Worm (Caenorhabditis elegans) whole organism, L2 larva: ENCODE results near the gene fip-3.

Source experiments
- C34F6.9 ChIP-seq: fragments of 150-350 bp; optimal IDR thresholded peaks from 2 replicates; lab custom pipeline; 2014; ENCODE audit warnings: missing biosample characterization, missing genetic modification characterization
- F13H6.1 ChIP-seq: sonication (generic microtip); optimal IDR thresholded peaks from 2 replicates; lab custom pipeline; 2016; ENCODE audit warnings: missing genetic modification characterization, missing compliant biosample characterization
- R02D3.7 ChIP-seq: fragments of 150-350 bp; optimal IDR thresholded peaks from 2 replicates; lab custom pipeline; 2014; ENCODE audit warnings: missing biosample characterization, missing genetic modification characterization
- Y55F3AM.14 ChIP-seq: fragments of 200-800 bp; sonication (Bioruptor generic); optimal IDR thresholded peaks from 2 replicates; lab custom pipeline; 2018; ENCODE audit warnings: mild to moderate bottlenecking, missing genetic modification characterization, missing compliant biosample characterization
- ZK546.5 ChIP-seq: sonication (generic microtip); optimal IDR thresholded peaks from 2 replicates; lab custom pipeline; 2017; ENCODE audit warnings: missing biosample characterization, missing genetic modification characterization
- alr-1 ChIP-seq: fragments of 150-350 bp; optimal IDR thresholded peaks from 2 replicates; lab custom pipeline; 2014; ENCODE audit warnings: missing biosample characterization, missing genetic modification characterization
- aly-2 ChIP-seq: fragments of 150-350 bp; optimal IDR thresholded peaks from 2 replicates; lab custom pipeline; 2014; ENCODE audit warnings: missing biosample characterization, missing genetic modification characterization
- ama-1 ChIP-seq: fragments of 150-350 bp; optimal IDR thresholded peaks from 2 replicates; lab custom pipeline; 2018; ENCODE audit warnings: inconsistent platforms
- blmp-1 ChIP-seq: sonication (generic microtip); optimal IDR thresholded peaks from 2 replicates; lab custom pipeline; 2017; ENCODE audit warnings: missing genetic modification characterization, mild to moderate bottlenecking, missing compliant biosample characterization, antibody characterized with exemption, moderate library complexity; ENCODE audit not compliant: insufficient read depth
- ceh-82 ChIP-seq: fragments of 150-350 bp; optimal IDR thresholded peaks from 2 replicates; lab custom pipeline; 2014; ENCODE audit warnings: missing biosample characterization, missing genetic modification characterization
- crh-2 ChIP-seq: sonication (generic microtip); optimal IDR thresholded peaks from 2 replicates; lab custom pipeline; 2017; ENCODE audit warnings: missing biosample characterization, missing genetic modification characterization
- dmd-4 ChIP-seq: sonication (generic microtip); optimal IDR thresholded peaks from 2 replicates; lab custom pipeline; 2017; ENCODE audit warnings: missing biosample characterization, missing genetic modification characterization
- egl-27 ChIP-seq: sonication (generic microtip); optimal IDR thresholded peaks from 3 replicates; lab custom pipeline; 2017; ENCODE audit warnings: missing biosample characterization, missing genetic modification reagents, missing genetic modification characterization
- elt-1 ChIP-seq: fragments of 150-350 bp; optimal IDR thresholded peaks from 2 replicates; lab custom pipeline; 2014; ENCODE audit warnings: missing biosample characterization, missing genetic modification characterization
- elt-3 ChIP-seq: sonication (generic microtip); optimal IDR thresholded peaks from 2 replicates; lab custom pipeline; 2017; ENCODE audit warnings: missing biosample characterization, missing genetic modification characterization
- fos-1 ChIP-seq: fragments of 150-350 bp; optimal IDR thresholded peaks from 2 replicates; lab custom pipeline; 2014; ENCODE audit warnings: missing biosample characterization, missing genetic modification characterization
- gmeb-1 ChIP-seq: fragments of 150-350 bp; optimal IDR thresholded peaks from 2 replicates; lab custom pipeline; 2014; ENCODE audit warnings: missing biosample characterization, missing genetic modification characterization
- lin-13 ChIP-seq: fragments of 150-350 bp; optimal IDR thresholded peaks from 2 replicates; lab custom pipeline; 2014; ENCODE audit warnings: missing biosample characterization, missing genetic modification reagents, missing genetic modification characterization
- lsy-2 ChIP-seq, 2 experiments: fragments of 150-350 bp in 1 of 2; sonication (generic microtip) in 1 of 2; optimal IDR thresholded peaks; 2 replicates each; lab custom pipeline; 2014 to 2017; ENCODE audit warnings: missing biosample characterization in 2 of 2, missing genetic modification characterization in 2 of 2
- mab-5 ChIP-seq: fragments of 150-350 bp; optimal IDR thresholded peaks from 2 replicates; lab custom pipeline; 2014; ENCODE audit warnings: missing biosample characterization, missing genetic modification characterization
- mbf-1 ChIP-seq: sonication (generic microtip); optimal IDR thresholded peaks from 2 replicates; lab custom pipeline; 2017; ENCODE audit warnings: missing biosample characterization, missing genetic modification characterization
- nhr-10 ChIP-seq: sonication (generic microtip); optimal IDR thresholded peaks from 2 replicates; lab custom pipeline; 2017; ENCODE audit warnings: missing biosample characterization, missing genetic modification characterization
- nhr-11 ChIP-seq: fragments of 150-350 bp; optimal IDR thresholded peaks from 2 replicates; lab custom pipeline; 2014; ENCODE audit warnings: missing biosample characterization, missing genetic modification characterization
- nhr-12 ChIP-seq: fragments of 150-350 bp; optimal IDR thresholded peaks from 2 replicates; lab custom pipeline; 2014; ENCODE audit warnings: missing biosample characterization, missing genetic modification characterization
- nhr-129 ChIP-seq: fragments of 150-350 bp; optimal IDR thresholded peaks from 2 replicates; lab custom pipeline; 2014; ENCODE audit warnings: missing biosample characterization, missing genetic modification characterization
- nhr-21 ChIP-seq: fragments of 150-350 bp; optimal IDR thresholded peaks from 2 replicates; lab custom pipeline; 2014; ENCODE audit warnings: missing biosample characterization, missing genetic modification characterization
- nhr-23 ChIP-seq: fragments of 150-350 bp; optimal IDR thresholded peaks from 2 replicates; lab custom pipeline; 2014; ENCODE audit warnings: missing biosample characterization, missing genetic modification reagents, missing genetic modification characterization
- nhr-237 ChIP-seq: fragments of 150-350 bp; optimal IDR thresholded peaks from 2 replicates; lab custom pipeline; 2014; ENCODE audit warnings: missing biosample characterization, missing genetic modification characterization
- nhr-25 ChIP-seq: fragments of 150-350 bp; sonication (generic microtip); optimal IDR thresholded peaks from 3 replicates; lab custom pipeline; 2014; ENCODE audit warnings: missing biosample characterization, missing genetic modification characterization
- peb-1 ChIP-seq: fragments of 150-350 bp; optimal IDR thresholded peaks from 2 replicates; lab custom pipeline; 2014; ENCODE audit warnings: missing biosample characterization, missing genetic modification characterization
- sem-4 ChIP-seq: fragments of 150-350 bp; optimal IDR thresholded peaks from 2 replicates; lab custom pipeline; 2014; ENCODE audit warnings: missing biosample characterization, missing genetic modification reagents, missing genetic modification characterization
- skn-1 ChIP-seq: sonication (generic microtip); optimal IDR thresholded peaks from 2 replicates; lab custom pipeline; 2017; ENCODE audit warnings: missing biosample characterization, missing genetic modification characterization
- sma-3 ChIP-seq: sonication (generic microtip); optimal IDR thresholded peaks from 2 replicates; lab custom pipeline; 2016; ENCODE audit warnings: missing genetic modification reagents, missing genetic modification characterization, missing compliant biosample characterization
- sma-9 ChIP-seq, 2 experiments: fragments of 150-350 bp in 1 of 2; sonication (generic microtip) in 1 of 2; optimal IDR thresholded peaks; 2 replicates each; lab custom pipeline; 2014 to 2016; ENCODE audit warnings: missing genetic modification characterization in 2 of 2, mild to moderate bottlenecking in 1 of 2, missing biosample characterization in 1 of 2, missing compliant biosample characterization in 1 of 2, missing genetic modification reagents in 1 of 2, moderate library complexity in 1 of 2
- snpc-4 ChIP-seq: fragments of 150-350 bp; optimal IDR thresholded peaks from 2 replicates; lab custom pipeline; 2014; ENCODE audit warnings: missing biosample characterization, missing genetic modification characterization
- unc-39 ChIP-seq: fragments of 150-350 bp; optimal IDR thresholded peaks from 2 replicates; lab custom pipeline; 2014; ENCODE audit warnings: missing biosample characterization, missing genetic modification characterization
- unc-62 ChIP-seq: fragments of 150-350 bp; optimal IDR thresholded peaks from 2 replicates; lab custom pipeline; 2014; ENCODE audit warnings: missing biosample characterization, missing genetic modification reagents, missing genetic modification characterization
- zag-1 ChIP-seq: fragments of 150-350 bp; optimal IDR thresholded peaks from 2 replicates; lab custom pipeline; 2014; ENCODE audit warnings: missing biosample characterization, missing genetic modification characterization
- ztf-1 ChIP-seq: fragments of 200-800 bp; sonication (Bioruptor generic); conservative IDR thresholded peaks from 2 replicates; pipeline ENCODE4 v1.3.6; 2022; ENCODE audit warnings: missing genetic modification characterization, missing compliant biosample characterization
- ztf-11 ChIP-seq: sonication (generic microtip); optimal IDR thresholded peaks from 2 replicates; lab custom pipeline; 2017; ENCODE audit warnings: missing biosample characterization, missing genetic modification characterization
- ztf-4 ChIP-seq: fragments of 150-350 bp; optimal IDR thresholded peaks from 2 replicates; lab custom pipeline; 2014; ENCODE audit warnings: missing biosample characterization, missing genetic modification characterization

Gene fip-3

ce11 chrIII:8602148-8602547, 12.9 kb upstream of the fip-3 start:
- TF ChIP-seq zag-1 (tag; lab: Kevin White, UChicago) (no peak), aly-2 (tag; lab: Kevin White, UChicago) (no peak), nhr-129 (tag; lab: Kevin White, UChicago) (no peak), Y55F3AM.14 (GFP tag; lab: Kevin White, UChicago) (no peak), nhr-10 (tag; lab: Kevin White, UChicago) (no peak), ama-1 (lab: Kevin White, UChicago) (no peak), nhr-11 (no peak), unc-39 (tag; lab: Kevin White, UChicago) (no peak), nhr-237 (tag; lab: Kevin White, UChicago) (no peak), lsy-2 (tag; optimal IDR thresholded peaks at IDR 0.05; lab: Kevin White, UChicago) (no peak), nhr-12 (tag; lab: Kevin White, UChicago) (no peak)

ce11 chrIII:8598961-8599360, 9.7 kb upstream of the fip-3 start:
- no peak for TF ChIP-seq snpc-4 (tag; lab: Kevin White, UChicago)
- TF ChIP-seq crh-2 (tag; lab: Kevin White, UChicago): peak; percentile 55
- TF ChIP-seq nhr-129 (tag; lab: Kevin White, UChicago): peak; percentile 34
- TF ChIP-seq nhr-21 (tag; lab: Kevin White, UChicago): peak; percentile 27
- TF ChIP-seq nhr-25 (tag; lab: Kevin White, UChicago): peak; percentile 15
- peak; percentile 4 for TF ChIP-seq sma-3
- TF ChIP-seq lsy-2 (tag; optimal IDR thresholded peaks at IDR 0.05; lab: Kevin White, UChicago): no peak
- TF ChIP-seq elt-1 (tag; lab: Kevin White, UChicago): no peak
- peak; percentile 48 for TF ChIP-seq egl-27 (tag; lab: Kevin White, UChicago)

- no peak for TF ChIP-seq mbf-1 (tag; lab: Kevin White, UChicago)
- no peak for TF ChIP-seq C34F6.9
- no peak for TF ChIP-seq dmd-4 (tag; lab: Kevin White, UChicago)
- TF ChIP-seq sem-4 (tag; lab: Kevin White, UChicago): no peak
- TF ChIP-seq R02D3.7 (tag; lab: Kevin White, UChicago): no peak
- TF ChIP-seq ceh-82: no peak
- TF ChIP-seq ZK546.5: no peak
- no peak for TF ChIP-seq sma-3
- no peak for TF ChIP-seq gmeb-1
- no peak for TF ChIP-seq mab-5 (tag; lab: Kevin White, UChicago)
- TF ChIP-seq skn-1 (tag; lab: Kevin White, UChicago): no peak
- no peak for TF ChIP-seq lsy-2 (tag; optimal IDR thresholded peaks at IDR 0.05; lab: Kevin White, UChicago)
- no peak for TF ChIP-seq zag-1 (tag; lab: Kevin White, UChicago)
- no peak for TF ChIP-seq fos-1 (tag; lab: Kevin White, UChicago)
- TF ChIP-seq ztf-11 (tag; lab: Kevin White, UChicago): no peak
- no peak for TF ChIP-seq F13H6.1 (tag; lab: Kevin White, UChicago)
- TF ChIP-seq nhr-23: no peak
- TF ChIP-seq nhr-237 (tag; lab: Kevin White, UChicago): no peak
Measured at ce11 chrIII:8597770-8598169, 8.5 kb upstream of the fip-3 start, which contains the start of gene ztf-30. TSS of gene ztf-30 (minus strand) at chrIII:8597870.

ce11 chrIII:8596692-8597091, 7.4 kb upstream of the fip-3 start:
- no peak for TF ChIP-seq nhr-11
- TF ChIP-seq lin-13 (GFP tag; lab: Kevin White, UChicago): no peak
- TF ChIP-seq nhr-23: no peak
- TF ChIP-seq nhr-237 (tag; lab: Kevin White, UChicago): no peak
- no peak for TF ChIP-seq unc-62 (GFP tag; lab: Kevin White, UChicago)
- TF ChIP-seq blmp-1: no peak
- TF ChIP-seq ztf-4: no peak
- TF ChIP-seq mbf-1 (tag; lab: Kevin White, UChicago): no peak
- TF ChIP-seq elt-1 (tag; lab: Kevin White, UChicago): no peak
- no peak for TF ChIP-seq ztf-1 (GFP tag; lab: Robert Waterston, UW)
- no peak for TF ChIP-seq sma-3
- no peak for TF ChIP-seq nhr-129 (tag; lab: Kevin White, UChicago)

ce11 chrIII:8594088-8594487, 4.8 kb upstream of the fip-3 start:
- TF ChIP-seq peb-1 (tag; lab: Kevin White, UChicago) (no peak), alr-1 (tag; lab: Kevin White, UChicago) (no peak), aly-2 (tag; lab: Kevin White, UChicago) (no peak), zag-1 (tag; lab: Kevin White, UChicago) (no peak), elt-3 (tag; lab: Kevin White, UChicago) (no peak), fos-1 (tag; lab: Kevin White, UChicago) (peak; percentile 90), crh-2 (tag; lab: Kevin White, UChicago) (peak; percentile 1), sma-9 (GFP tag; optimal IDR thresholded peaks at IDR 0.05; lab: Kevin White, UChicago) (peak; percentile 55), sma-9 (tag; optimal IDR thresholded peaks at IDR 0.05; lab: Kevin White, UChicago) (no peak), nhr-129 (tag; lab: Kevin White, UChicago) (no peak)
